Worm (Caenorhabditis elegans) whole organism, L2 larva: ENCODE results near the gene ddx-19.

Experiments used
- nhr-10 ChIP-seq: sonication (generic microtip); optimal IDR thresholded peaks from 2 replicates; lab custom pipeline; 2017; ENCODE audit warnings: missing biosample characterization, missing genetic modification characterization
- nhr-11 ChIP-seq: fragments of 150-350 bp; optimal IDR thresholded peaks from 2 replicates; lab custom pipeline; 2014; ENCODE audit warnings: missing biosample characterization, missing genetic modification characterization
- snpc-4 ChIP-seq: fragments of 150-350 bp; optimal IDR thresholded peaks from 2 replicates; lab custom pipeline; 2014; ENCODE audit warnings: missing biosample characterization, missing genetic modification characterization

DNA sequence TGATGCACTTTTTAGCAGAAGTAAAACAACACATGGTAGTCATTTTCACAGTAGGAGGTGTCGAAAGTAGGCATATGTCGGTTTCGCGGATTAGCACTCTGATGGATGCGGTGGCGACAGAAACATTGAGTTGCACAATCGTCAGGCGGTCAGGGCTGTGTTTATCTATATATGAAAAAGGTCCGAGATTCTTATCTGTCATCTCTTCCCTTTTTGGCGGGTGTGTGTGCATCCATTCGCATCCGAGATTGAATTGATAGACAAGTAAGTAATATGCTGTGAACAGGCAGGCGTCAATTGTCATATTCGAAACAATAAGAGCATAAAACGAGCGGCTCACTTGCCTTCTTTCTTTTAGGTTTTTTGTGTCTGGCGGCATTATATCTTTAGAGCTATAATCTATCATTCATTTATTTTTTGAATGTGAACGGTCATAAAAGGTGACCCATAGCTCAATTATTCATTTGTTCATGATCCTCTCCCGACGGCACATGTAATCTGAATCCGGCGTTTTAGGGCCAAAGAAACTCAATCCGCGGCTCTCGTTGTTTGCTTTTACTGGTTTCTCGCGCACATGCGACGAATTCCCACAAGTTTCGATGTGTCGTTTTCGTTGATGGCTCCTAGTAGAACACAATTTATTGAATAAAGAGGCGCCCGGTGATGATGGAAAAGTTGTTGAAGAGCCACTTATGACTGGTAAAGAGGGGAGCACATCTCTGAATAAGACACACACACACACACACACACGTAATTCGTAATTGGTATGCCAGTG lies 14.1 kb downstream of the ddx-19 start:
- TF ChIP-seq snpc-4 (tag; lab: Kevin White, UChicago) (no peak), nhr-11 (tag; lab: Kevin White, UChicago) (no peak), nhr-10 (tag; lab: Kevin White, UChicago) (no peak)
